Worm (Caenorhabditis elegans) whole organism, L4 larva: ENCODE results near the gene sqv-2.

Source experiments
- D1046.2 ChIP-seq: fragments of 200-800 bp; sonication (Bioruptor generic); IDR thresholded peaks from 2 replicates; pipeline ENCODE4 v1.3.6; 2022; ENCODE audit warnings: missing genetic modification characterization, missing compliant biosample characterization
- F26F4.8 ChIP-seq: fragments of 200-800 bp; sonication (Bioruptor generic); conservative IDR thresholded peaks from 2 replicates; pipeline ENCODE4 v1.3.6; 2022; ENCODE audit warnings: missing genetic modification characterization, missing compliant biosample characterization
- F44E2.7 ChIP-seq: fragments of 200-800 bp; sonication (Bioruptor generic); IDR thresholded peaks from 2 replicates; pipeline ENCODE4 v2.1.2; 2022; ENCODE audit warnings: missing genetic modification characterization, missing compliant biosample characterization
- T20F7.1 ChIP-seq: fragments of 200-800 bp; sonication (Bioruptor generic); optimal IDR thresholded peaks from 2 replicates; lab custom pipeline; 2018; ENCODE audit warnings: mild to moderate bottlenecking, missing genetic modification characterization, missing compliant biosample characterization
- T26A8.4 ChIP-seq: fragments of 200-800 bp; sonication (Bioruptor generic); IDR thresholded peaks from 2 replicates; pipeline ENCODE4 v1.3.6; 2022; ENCODE audit warnings: missing genetic modification characterization, missing compliant biosample characterization
- Y5F2A.4 ChIP-seq: fragments of 200-800 bp; sonication (Bioruptor generic); optimal IDR thresholded peaks from 2 replicates; lab custom pipeline; 2018; ENCODE audit warnings: mild to moderate bottlenecking, missing genetic modification characterization, missing compliant biosample characterization
- Y75B8A.6 ChIP-seq: fragments of 200-800 bp; sonication (Bioruptor generic); IDR thresholded peaks from 2 replicates; pipeline ENCODE4 v1.3.6; 2022; ENCODE audit warnings: missing genetic modification reagents, missing genetic modification characterization, missing compliant biosample characterization
- ceh-20 ChIP-seq: fragments of 200-800 bp; sonication (Bioruptor generic); IDR thresholded peaks from 2 replicates; pipeline ENCODE4 v1.3.6; 2022; ENCODE audit warnings: missing genetic modification reagents, missing genetic modification characterization, missing compliant biosample characterization
- ceh-28 ChIP-seq: fragments of 150-350 bp; optimal IDR thresholded peaks from 2 replicates; lab custom pipeline; 2014; ENCODE audit warnings: missing biosample characterization, missing genetic modification reagents, missing genetic modification characterization
- ceh-62 ChIP-seq: sonication (generic microtip); optimal IDR thresholded peaks from 2 replicates; lab custom pipeline; 2017; ENCODE audit warnings: missing biosample characterization, missing genetic modification characterization
- ctbp-1 ChIP-seq: fragments of 200-800 bp; sonication (Bioruptor generic); IDR thresholded peaks from 2 replicates; pipeline ENCODE4 v1.3.6; 2022; ENCODE audit warnings: missing genetic modification reagents, missing genetic modification characterization, missing compliant biosample characterization
- daf-12 ChIP-seq: fragments of 150-350 bp; optimal IDR thresholded peaks from 2 replicates; lab custom pipeline; 2014; ENCODE audit warnings: missing biosample characterization, missing genetic modification reagents, missing genetic modification characterization
- daf-16 ChIP-seq, 3 experiments: sonication (generic microtip); optimal IDR thresholded peaks; 2 replicates each; lab custom pipeline; 2016 to 2017; ENCODE audit warnings: missing genetic modification characterization in 3 of 3, missing genetic modification reagents in 3 of 3, mild to moderate bottlenecking in 2 of 3, missing compliant biosample characterization in 2 of 3, missing biosample characterization in 1 of 3, moderate library complexity in 1 of 3
- daf-8 ChIP-seq: fragments of 200-800 bp; sonication (Bioruptor generic); IDR thresholded peaks from 2 replicates; pipeline ENCODE4 v1.3.6; 2022; ENCODE audit warnings: missing genetic modification characterization, missing compliant biosample characterization
- dmd-9 ChIP-seq: fragments of 200-800 bp; sonication (Bioruptor generic); IDR thresholded peaks from 2 replicates; pipeline ENCODE4 v1.3.6; 2022; ENCODE audit warnings: missing genetic modification reagents, missing genetic modification characterization, missing compliant biosample characterization
- dpl-1 ChIP-seq: fragments of 150-350 bp; optimal IDR thresholded peaks from 2 replicates; lab custom pipeline; 2014; ENCODE audit warnings: missing biosample characterization, missing genetic modification reagents, missing genetic modification characterization
- dve-1 ChIP-seq: sonication (generic microtip); optimal IDR thresholded peaks from 2 replicates; lab custom pipeline; 2017; ENCODE audit warnings: antibody characterized with exemption, mild to moderate bottlenecking, missing genetic modification characterization, missing compliant biosample characterization; ENCODE audit not compliant: insufficient read depth
- fos-1 ChIP-seq: fragments of 150-350 bp; optimal IDR thresholded peaks from 2 replicates; lab custom pipeline; 2014; ENCODE audit warnings: missing biosample characterization, missing genetic modification characterization
- hlh-30 ChIP-seq: sonication (generic microtip); optimal IDR thresholded peaks from 2 replicates; lab custom pipeline; 2017; ENCODE audit warnings: antibody characterized with exemption, mild to moderate bottlenecking, missing genetic modification characterization, missing compliant biosample characterization; ENCODE audit not compliant: insufficient read depth
- jun-1 ChIP-seq: fragments of 150-350 bp; optimal IDR thresholded peaks from 2 replicates; lab custom pipeline; 2014; ENCODE audit warnings: missing biosample characterization, missing genetic modification reagents, missing genetic modification characterization
- lin-15B ChIP-seq: fragments of 150-350 bp; sonication (generic microtip); optimal IDR thresholded peaks from 3 replicates; lab custom pipeline; 2014; ENCODE audit warnings: missing biosample characterization, missing genetic modification characterization
- lin-29 ChIP-seq: fragments of 200-800 bp; sonication (Bioruptor generic); IDR thresholded peaks from 2 replicates; pipeline ENCODE4 v1.3.6; 2022; ENCODE audit warnings: missing genetic modification reagents, missing genetic modification characterization, missing compliant biosample characterization
- madf-5 ChIP-seq, 2 experiments: fragments of 200-800 bp; sonication (Bioruptor generic); IDR thresholded peaks; 2 replicates each; pipeline ENCODE4 v1.3.6; 2022; ENCODE audit warnings: missing compliant biosample characterization in 2 of 2, missing genetic modification characterization in 2 of 2
- mes-2 ChIP-seq: sonication (generic microtip); optimal IDR thresholded peaks from 2 replicates; lab custom pipeline; 2016; ENCODE audit warnings: missing genotype, mild to moderate bottlenecking, missing genetic modification characterization, missing compliant biosample characterization; ENCODE audit not compliant: poor library complexity, severe bottlenecking
- mxl-2 ChIP-seq: fragments of 200-800 bp; sonication (Bioruptor generic); conservative IDR thresholded peaks from 2 replicates; pipeline ENCODE4 v1.3.6; 2022; ENCODE audit warnings: missing genetic modification reagents, missing genetic modification characterization, missing compliant biosample characterization
- mxl-3 ChIP-seq: fragments of 200-800 bp; sonication (Bioruptor generic); optimal IDR thresholded peaks from 2 replicates; lab custom pipeline; 2018; ENCODE audit warnings: mild to moderate bottlenecking, missing genetic modification characterization, missing compliant biosample characterization
- nhr-102 ChIP-seq: sonication (generic microtip); optimal IDR thresholded peaks from 2 replicates; lab custom pipeline; 2016; ENCODE audit warnings: mild to moderate bottlenecking, missing genetic modification characterization, moderate library complexity, missing compliant biosample characterization
- nhr-11 ChIP-seq: fragments of 150-350 bp; optimal IDR thresholded peaks from 2 replicates; lab custom pipeline; 2014; ENCODE audit warnings: missing biosample characterization, missing genetic modification characterization
- nhr-25 ChIP-seq: sonication (generic microtip); optimal IDR thresholded peaks from 2 replicates; lab custom pipeline; 2017; ENCODE audit warnings: missing genetic modification characterization, mild to moderate bottlenecking, missing compliant biosample characterization, antibody characterized with exemption, moderate library complexity, borderline replicate concordance; ENCODE audit not compliant: insufficient read depth
- nhr-48 ChIP-seq: sonication (generic microtip); optimal IDR thresholded peaks from 2 replicates; lab custom pipeline; 2016; ENCODE audit warnings: mild to moderate bottlenecking, missing genetic modification characterization, missing compliant biosample characterization
- php-3 ChIP-seq: fragments of 200-800 bp; sonication (Bioruptor generic); IDR thresholded peaks from 2 replicates; pipeline ENCODE4 v1.3.6; 2022; ENCODE audit warnings: missing genetic modification reagents, missing genetic modification characterization, missing compliant biosample characterization
- sdz-12 ChIP-seq: fragments of 200-800 bp; sonication (Bioruptor generic); optimal IDR thresholded peaks from 2 replicates; lab custom pipeline; 2018; ENCODE audit warnings: mild to moderate bottlenecking, missing genetic modification characterization, missing compliant biosample characterization
- snpc-4 ChIP-seq: fragments of 150-350 bp; optimal IDR thresholded peaks from 2 replicates; lab custom pipeline; 2014; ENCODE audit warnings: missing biosample characterization, missing genetic modification characterization
- tag-97 ChIP-seq: fragments of 200-800 bp; sonication (Bioruptor generic); IDR thresholded peaks from 2 replicates; pipeline ENCODE4 v1.3.6; 2022; ENCODE audit warnings: missing genetic modification characterization, missing compliant biosample characterization
- tra-1 ChIP-seq: fragments of 200-800 bp; sonication (Bioruptor generic); IDR thresholded peaks from 2 replicates; pipeline ENCODE4 v1.3.6; 2022; ENCODE audit warnings: missing genetic modification reagents, missing genetic modification characterization, missing compliant biosample characterization
- ztf-11 ChIP-seq: fragments of 150-350 bp; optimal IDR thresholded peaks from 2 replicates; lab custom pipeline; 2014; ENCODE audit warnings: missing biosample characterization, missing genetic modification characterization
- ztf-7 ChIP-seq: fragments of 150-350 bp; optimal IDR thresholded peaks from 2 replicates; lab custom pipeline; 2014; ENCODE audit warnings: missing biosample characterization, missing genetic modification characterization

sqv-2 gene

DNA sequence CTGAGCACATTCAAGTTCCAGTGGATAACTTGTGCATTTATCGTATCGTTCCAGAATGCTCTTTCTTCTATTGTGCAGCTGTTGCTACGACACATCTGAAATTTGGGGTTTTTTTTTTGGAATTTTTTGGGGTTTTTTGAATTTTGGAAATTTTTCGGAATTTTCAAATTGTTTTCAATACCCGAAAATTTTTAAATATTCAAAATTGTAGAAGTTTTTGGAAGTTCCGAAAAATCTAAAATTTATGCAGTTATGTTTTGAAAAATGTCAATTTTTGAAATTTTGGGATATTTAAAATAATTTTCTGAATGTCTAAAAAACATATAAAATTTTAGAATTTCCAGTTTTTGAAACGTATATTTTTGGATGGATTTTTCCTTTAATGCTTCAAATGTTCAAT lies 22.4 kb downstream of the sqv-2 start, which contains the start of gene Y110A2AL.10:
Y110A2AL.10 (minus strand) TSS at position 101 of the 400 bp plus-strand sequence.
- TF ChIP-seq ztf-11 (tag; lab: Kevin White, UChicago) (no peak), snpc-4 (tag; lab: Kevin White, UChicago) (no peak), dmd-9 (GFP tag; lab: Robert Waterston, UW) (no peak), nhr-11 (no peak), Y5F2A.4 (GFP tag; lab: Kevin White, UChicago) (no peak), F44E2.7 (GFP tag; lab: Robert Waterston, UW) (no peak), tra-1 (GFP tag; lab: Robert Waterston, UW) (no peak), mes-2 (no peak), daf-16 (GFP tag; optimal IDR thresholded peaks at IDR 0.05; lab: Kevin White, UChicago) (no peak), daf-16 (tag; optimal IDR thresholded peaks at IDR 0.05; lab: Kevin White, UChicago) (no peak), daf-8 (GFP tag; lab: Robert Waterston, UW) (no peak), nhr-25 (tag; lab: Kevin White, UChicago) (no peak)

DNA sequence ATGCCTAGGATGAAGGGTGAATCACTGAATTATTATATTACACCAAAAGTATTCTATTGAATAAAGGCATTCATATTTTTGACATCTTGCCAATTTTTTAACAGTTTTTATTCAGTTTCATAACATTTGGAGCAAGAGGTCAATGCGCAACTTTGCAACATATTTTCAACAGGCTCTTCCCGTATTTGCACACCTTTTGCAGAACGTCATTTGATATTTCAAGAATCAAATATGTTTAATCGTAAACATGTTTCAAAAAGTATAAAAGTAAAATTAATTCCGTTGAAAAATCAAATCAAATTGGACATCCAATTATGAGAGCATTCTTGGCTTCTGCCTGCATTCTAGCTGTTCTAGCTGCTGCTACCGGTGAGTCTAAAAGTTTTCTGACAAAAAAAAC lies 26.5 kb downstream of the sqv-2 start, which contains the start of gene Y110A2AL.2:
Y110A2AL.2 (plus strand) TSS at position 301 of the 400 bp plus-strand sequence.
- no peak for TF ChIP-seq T26A8.4 (GFP tag; lab: Robert Waterston, UW)
- no peak for TF ChIP-seq Y5F2A.4 (GFP tag; lab: Kevin White, UChicago)
- TF ChIP-seq snpc-4 (tag; lab: Kevin White, UChicago): no peak
- TF ChIP-seq mxl-2 (GFP tag; lab: Robert Waterston, UW): no peak
- no peak for TF ChIP-seq jun-1 (tag; lab: Kevin White, UChicago)
- TF ChIP-seq dve-1 (tag; lab: Kevin White, UChicago): no peak
- TF ChIP-seq lin-29 (GFP tag; lab: Robert Waterston, UW): no peak
- TF ChIP-seq sdz-12 (GFP tag; lab: Kevin White, UChicago): no peak
- TF ChIP-seq Y75B8A.6 (GFP tag; lab: Robert Waterston, UW): no peak
- no peak for TF ChIP-seq daf-16 (GFP tag; optimal IDR thresholded peaks at IDR 0.05; lab: Kevin White, UChicago)
- no peak for TF ChIP-seq daf-16 (tag; optimal IDR thresholded peaks at IDR 0.05; lab: Kevin White, UChicago)
- no peak for TF ChIP-seq lin-15B (tag; lab: Kevin White, UChicago)
- TF ChIP-seq hlh-30 (tag; lab: Kevin White, UChicago): no peak
- no peak for TF ChIP-seq nhr-48 (tag; lab: Kevin White, UChicago)
- TF ChIP-seq madf-5 (GFP tag; IDR thresholded peaks at IDR 0.05; lab: Robert Waterston, UW): no peak
- no peak for TF ChIP-seq daf-12
- no peak for TF ChIP-seq F26F4.8
- TF ChIP-seq ztf-7: no peak
- TF ChIP-seq, all 104 proteins: peak for 0

DNA sequence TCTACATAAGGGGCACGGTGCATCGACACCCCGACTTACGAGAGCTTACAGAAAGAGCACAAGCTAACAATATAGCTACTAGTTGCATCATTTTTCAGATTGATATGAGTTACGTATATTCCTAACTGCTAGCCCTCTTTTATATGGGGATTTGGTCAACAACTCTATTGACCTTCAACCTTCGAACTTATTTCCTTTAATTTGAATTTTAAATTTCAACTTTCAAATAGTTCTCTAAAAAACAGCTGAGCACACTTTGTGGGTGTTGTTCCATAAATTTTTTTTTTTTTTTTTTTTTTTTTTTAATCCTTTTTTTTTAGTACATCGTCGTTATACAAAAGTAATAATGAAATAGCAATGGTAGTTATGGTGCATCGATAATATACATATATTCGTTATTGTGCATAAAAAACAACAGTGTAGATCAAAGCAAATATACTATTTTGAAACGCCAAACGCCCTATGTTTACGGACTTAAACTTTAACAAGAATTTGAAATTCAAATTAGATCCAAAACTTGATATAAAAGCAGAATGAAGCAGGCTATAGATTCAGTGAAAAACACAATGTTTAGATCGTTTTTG lies 27.6 kb downstream of the sqv-2 start, which contains the start of the genes Y110A2AL.9 and Y110A2AL.3:
Y110A2AL.9 (minus strand) TSS at position 101 of the 584 bp plus-strand sequence.
Y110A2AL.3 (plus strand) TSS at position 534 of the 584 bp plus-strand sequence.
- no peak for TF ChIP-seq tag-97 (GFP tag; lab: Robert Waterston, UW)
- no peak for TF ChIP-seq dpl-1 (GFP tag; lab: Kevin White, UChicago)
- no peak for TF ChIP-seq ceh-62 (tag; lab: Kevin White, UChicago)
- no peak for TF ChIP-seq lin-15B (tag; lab: Kevin White, UChicago)
- TF ChIP-seq nhr-102 (tag; lab: Kevin White, UChicago): no peak
- TF ChIP-seq php-3: no peak
- TF ChIP-seq mxl-3: no peak
- no peak for TF ChIP-seq ceh-28 (tag; lab: Kevin White, UChicago)
- TF ChIP-seq nhr-11: no peak
- TF ChIP-seq T20F7.1 (GFP tag; lab: Kevin White, UChicago): no peak
- no peak for TF ChIP-seq daf-16 (GFP tag; optimal IDR thresholded peaks at IDR 0.05; lab: Kevin White, UChicago)
- no peak for TF ChIP-seq daf-16 (tag; optimal IDR thresholded peaks at IDR 0.05; lab: Kevin White, UChicago)
- TF ChIP-seq ctbp-1: no peak
- TF ChIP-seq ceh-20: no peak
- no peak for TF ChIP-seq fos-1
- TF ChIP-seq daf-12: no peak
- no peak for TF ChIP-seq ztf-11 (tag; lab: Kevin White, UChicago)
- no peak for TF ChIP-seq D1046.2 (GFP tag; lab: Robert Waterston, UW)
